Fruit fly (Drosophila melanogaster) whole organism, prepupa: ENCODE measurements around the gene smp-30.

Source experiments
- CG10631 ChIP-seq: fragments of 200-800 bp; sonication (Bioruptor generic); optimal IDR thresholded peaks from 2 replicates; lab custom pipeline; 2016; ENCODE audit warnings: missing biosample characterization, missing genetic modification characterization
- CG10669 ChIP-seq: fragments of 200-800 bp; sonication (Bioruptor generic); optimal IDR thresholded peaks from 3 replicates; lab custom pipeline; 2018; ENCODE audit warnings: missing biosample characterization, mild to moderate bottlenecking, missing genetic modification characterization, moderate library complexity
- CG11294 ChIP-seq: fragments of 200-800 bp; sonication (Bioruptor generic); IDR thresholded peaks from 2 replicates; pipeline ENCODE4 v1.3.6; 2022; ENCODE audit warnings: missing biosample characterization, missing genetic modification characterization
- CG11762 ChIP-seq: fragments of 200-800 bp; sonication (Bioruptor generic); optimal IDR thresholded peaks from 3 replicates; lab custom pipeline; 2016; ENCODE audit warnings: missing biosample characterization, missing genetic modification characterization; ENCODE audit not compliant: insufficient read depth
- CG11902 ChIP-seq: fragments of 200-800 bp; sonication (Bioruptor generic); optimal IDR thresholded peaks from 3 replicates; lab custom pipeline; 2016; ENCODE audit warnings: missing biosample characterization, missing genetic modification characterization
- CG15336 ChIP-seq: fragments of 200-800 bp; sonication (Bioruptor generic); IDR thresholded peaks from 2 replicates; pipeline ENCODE4 v1.3.6; 2022; ENCODE audit warnings: missing biosample characterization, missing genetic modification characterization
- CG1621 ChIP-seq: fragments of 200-800 bp; sonication (Bioruptor generic); optimal IDR thresholded peaks from 3 replicates; lab custom pipeline; 2018; ENCODE audit warnings: missing biosample characterization, mild to moderate bottlenecking, missing genetic modification characterization
- CG16779 ChIP-seq: fragments of 200-800 bp; sonication (Bioruptor generic); optimal IDR thresholded peaks from 3 replicates; lab custom pipeline; 2017; ENCODE audit warnings: missing biosample characterization, mild to moderate bottlenecking, missing genetic modification characterization
- CG31627 ChIP-seq: fragments of 200-800 bp; sonication (Bioruptor generic); optimal IDR thresholded peaks from 3 replicates; lab custom pipeline; 2016; ENCODE audit warnings: missing biosample characterization, missing genetic modification characterization
- CG32006 ChIP-seq: fragments of 200-800 bp; sonication (Bioruptor generic); optimal IDR thresholded peaks from 3 replicates; lab custom pipeline; 2017; ENCODE audit warnings: missing biosample characterization, mild to moderate bottlenecking, missing genetic modification characterization
- CG3919 ChIP-seq: fragments of 200-800 bp; sonication (Bioruptor generic); optimal IDR thresholded peaks from 3 replicates; lab custom pipeline; 2016; ENCODE audit warnings: missing biosample characterization, missing genetic modification characterization
- CG4318 ChIP-seq: fragments of 200-800 bp; sonication (Bioruptor generic); optimal IDR thresholded peaks from 3 replicates; lab custom pipeline; 2017; ENCODE audit warnings: missing biosample characterization, mild to moderate bottlenecking, missing genetic modification characterization
- CG6808 ChIP-seq: fragments of 200-800 bp; sonication (Bioruptor generic); optimal IDR thresholded peaks from 3 replicates; lab custom pipeline; 2017; ENCODE audit warnings: missing biosample characterization, missing genetic modification characterization, mild to moderate bottlenecking, moderate library complexity, missing genetic modification reagents
- CG8632 ChIP-seq: fragments of 200-800 bp; sonication (Bioruptor generic); optimal IDR thresholded peaks from 3 replicates; lab custom pipeline; 2016; ENCODE audit warnings: missing biosample characterization, missing genetic modification characterization
- CG9139 ChIP-seq: fragments of 200-800 bp; sonication (Bioruptor generic); optimal IDR thresholded peaks from 3 replicates; lab custom pipeline; 2017; ENCODE audit warnings: missing biosample characterization, mild to moderate bottlenecking, missing genetic modification characterization
- Eip75B ChIP-seq: fragments of 200-800 bp; sonication (Bioruptor generic); optimal IDR thresholded peaks from 3 replicates; lab custom pipeline; 2016; ENCODE audit warnings: missing biosample characterization, missing genetic modification characterization
- Eip78C ChIP-seq: fragments of 200-800 bp; sonication (Bioruptor generic); peaks from one replicate; lab custom pipeline; 2016; ENCODE audit warnings: missing biosample characterization, missing genetic modification characterization
- Ets21C ChIP-seq: fragments of 200-800 bp; sonication (Bioruptor generic); optimal IDR thresholded peaks from 3 replicates; lab custom pipeline; 2016; ENCODE audit warnings: missing biosample characterization, missing genetic modification characterization
- Gug ChIP-seq: fragments of 200-800 bp; sonication (Bioruptor generic); IDR thresholded peaks from 2 replicates; pipeline ENCODE4 v1.3.6; 2022; ENCODE audit warnings: missing biosample characterization, missing genetic modification characterization
- Hr38 ChIP-seq: sonication (Bioruptor generic); optimal IDR thresholded peaks from 2 replicates; lab custom pipeline; 2016; ENCODE audit warnings: missing biosample characterization, missing genetic modification characterization
- Hr39 ChIP-seq: fragments of 200-800 bp; sonication (Bioruptor generic); optimal IDR thresholded peaks from 2 replicates; lab custom pipeline; 2016; ENCODE audit warnings: missing biosample characterization, missing genetic modification characterization
- Hr4 ChIP-seq: fragments of 200-800 bp; sonication (Bioruptor generic); optimal IDR thresholded peaks from 3 replicates; lab custom pipeline; 2016; ENCODE audit warnings: missing biosample characterization, missing genetic modification characterization
- Lpt ChIP-seq: fragments of 200-800 bp; sonication (Bioruptor generic); optimal IDR thresholded peaks from 3 replicates; lab custom pipeline; 2016; ENCODE audit warnings: missing biosample characterization, missing genetic modification characterization
- Met ChIP-seq: fragments of 200-800 bp; sonication (Bioruptor generic); optimal IDR thresholded peaks from 3 replicates; lab custom pipeline; 2016; ENCODE audit warnings: missing biosample characterization, missing genetic modification characterization
- Smox ChIP-seq: fragments of 200-800 bp; sonication (Bioruptor generic); optimal IDR thresholded peaks from 3 replicates; lab custom pipeline; 2016; ENCODE audit warnings: missing biosample characterization, missing genetic modification characterization
- Sox15 ChIP-seq: fragments of 200-800 bp; sonication (Bioruptor generic); optimal IDR thresholded peaks from 3 replicates; lab custom pipeline; 2016; ENCODE audit warnings: missing biosample characterization, missing genetic modification characterization
- achi ChIP-seq: fragments of 200-800 bp; sonication (Bioruptor generic); optimal IDR thresholded peaks from 3 replicates; lab custom pipeline; 2016; ENCODE audit warnings: missing biosample characterization, missing genetic modification characterization
- acj6 ChIP-seq: fragments of 200-800 bp; sonication (Bioruptor generic); optimal IDR thresholded peaks from 3 replicates; lab custom pipeline; 2016; ENCODE audit warnings: missing biosample characterization, missing genetic modification characterization
- cyc ChIP-seq: fragments of 200-800 bp; sonication (Bioruptor generic); optimal IDR thresholded peaks from 3 replicates; lab custom pipeline; 2016; ENCODE audit warnings: missing biosample characterization, missing genetic modification characterization
- dac ChIP-seq: fragments of 200-800 bp; sonication (Bioruptor generic); optimal IDR thresholded peaks from 2 replicates; lab custom pipeline; 2017; ENCODE audit warnings: missing biosample characterization, mild to moderate bottlenecking, missing genetic modification characterization
- dsx ChIP-seq: fragments of 200-800 bp; optimal IDR thresholded peaks from 3 replicates; lab custom pipeline; 2019; ENCODE audit warnings: missing biosample characterization, mild to moderate bottlenecking, missing genetic modification characterization, moderate library complexity; ENCODE audit not compliant: poor library complexity, severe bottlenecking
- fd59A ChIP-seq: fragments of 200-800 bp; sonication (Bioruptor generic); optimal IDR thresholded peaks from 2 replicates; lab custom pipeline; 2017; ENCODE audit warnings: missing biosample characterization, mild to moderate bottlenecking, missing genetic modification characterization, missing genetic modification reagents
- fd85E ChIP-seq: fragments of 200-800 bp; sonication (Bioruptor generic); optimal IDR thresholded peaks from 3 replicates; lab custom pipeline; 2016; ENCODE audit warnings: missing biosample characterization, missing genetic modification characterization
- fkh ChIP-seq: fragments of 200-800 bp; sonication (Bioruptor generic); optimal IDR thresholded peaks from 3 replicates; lab custom pipeline; 2017; ENCODE audit warnings: missing biosample characterization, mild to moderate bottlenecking, missing genetic modification characterization, moderate library complexity
- lz ChIP-seq: fragments of 200-800 bp; sonication (Bioruptor generic); optimal IDR thresholded peaks from 3 replicates; lab custom pipeline; 2016; ENCODE audit warnings: missing biosample characterization, missing genetic modification characterization
- net ChIP-seq: fragments of 200-800 bp; sonication (Bioruptor generic); optimal IDR thresholded peaks from 3 replicates; lab custom pipeline; 2016; ENCODE audit warnings: missing biosample characterization, missing genetic modification characterization
- pdm3 ChIP-seq: fragments of 200-800 bp; sonication (Bioruptor generic); optimal IDR thresholded peaks from 3 replicates; lab custom pipeline; 2016; ENCODE audit warnings: missing biosample characterization, missing genetic modification characterization
- salr ChIP-seq, 2 experiments: fragments of 200-800 bp; sonication (Bioruptor generic); optimal IDR thresholded peaks; 3 replicates each; lab custom pipeline; 2016 to 2018; ENCODE audit warnings: missing biosample characterization in 2 of 2, missing genetic modification characterization in 2 of 2, mild to moderate bottlenecking in 1 of 2
- svp ChIP-seq: fragments of 200-800 bp; sonication (Bioruptor generic); peaks from one replicate; lab custom pipeline; 2016; ENCODE audit warnings: missing biosample characterization, missing genetic modification characterization
- topi ChIP-seq: fragments of 200-800 bp; sonication (Bioruptor generic); optimal IDR thresholded peaks from 3 replicates; lab custom pipeline; 2016; ENCODE audit warnings: missing biosample characterization, missing genetic modification characterization
- vri ChIP-seq: fragments of 200-800 bp; sonication (Bioruptor generic); optimal IDR thresholded peaks from 3 replicates; lab custom pipeline; 2016; ENCODE audit warnings: missing biosample characterization, mild to moderate bottlenecking, missing genetic modification characterization

Gene smp-30

dm6 chr3R:14728713-14729685 is 22.0 kb downstream of the smp-30 start (continued):
- peak; percentile 32 for TF ChIP-seq CG31627 (GFP tag; lab: Kevin White, UChicago)
- peak; percentile 59 for TF ChIP-seq Met
- TF ChIP-seq CG11294 (GFP tag; lab: Robert Waterston, UW), result 0 out of 2 replicates have a peak, but pooled peaks have one; percentile 13
- TF ChIP-seq vri (GFP tag; lab: Kevin White, UChicago), result peak; percentile 65
- TF ChIP-seq dac (GFP tag; lab: Kevin White, UChicago), result no peak
- no peak for TF ChIP-seq Ets21C (GFP tag; lab: Kevin White, UChicago)
- peak in 1 of 2 experiments; percentile 58 for TF ChIP-seq salr (GFP tag; optimal IDR thresholded peaks at IDR 0.05; lab: Kevin White, UChicago)
- TF ChIP-seq Hr39 (GFP tag; lab: Kevin White, UChicago), result no peak
- peak; percentile 62 for TF ChIP-seq CG11762 (GFP tag; lab: Kevin White, UChicago)
- peak; percentile 81 for TF ChIP-seq CG8632 (GFP tag; lab: Kevin White, UChicago)

- TF ChIP-seq Sox15 (GFP tag; lab: Kevin White, UChicago) (no peak), fd85E (GFP tag; lab: Kevin White, UChicago) (peak; percentile 41), Gug (GFP tag; lab: Robert Waterston, UW) (no peak), CG16779 (tag; lab: Kevin White, UChicago) (no peak), pdm3 (GFP tag; lab: Kevin White, UChicago) (no peak)
Measured at dm6 chr3R:14724501-14724859, 26.6 kb downstream of the smp-30 start.

dm6 chr3R:14723671-14724500 is 27.2 kb downstream of the smp-30 start, which contains the start of gene kibra:
Gene kibra, minus strand, starts transcription at chr3R:14724261.
- TF ChIP-seq CG6808 (GFP tag; lab: Kevin White, UChicago), result no peak
- TF ChIP-seq CG11902 (GFP tag; lab: Kevin White, UChicago), result peak; percentile 62
- peak; percentile 53 for TF ChIP-seq Ets21C (GFP tag; lab: Kevin White, UChicago)
- no peak for TF ChIP-seq fd85E (GFP tag; lab: Kevin White, UChicago)
- no peak for TF ChIP-seq Lpt (GFP tag; lab: Kevin White, UChicago)
- TF ChIP-seq cyc (GFP tag; lab: Kevin White, UChicago), result peak; percentile 78
- TF ChIP-seq Eip75B (GFP tag; lab: Kevin White, UChicago), result peak; percentile 37
- TF ChIP-seq lz (GFP tag; lab: Kevin White, UChicago), result peak; percentile 65
- peak; percentile 55 for TF ChIP-seq Hr4 (GFP tag; lab: Kevin White, UChicago)
- TF ChIP-seq salr (GFP tag; optimal IDR thresholded peaks at IDR 0.05; lab: Kevin White, UChicago), result no peak
- TF ChIP-seq CG10631, result peak; percentile 52
- TF ChIP-seq Eip78C (GFP tag; lab: Kevin White, UChicago), result peak; percentile 76
- peak; percentile 78 for TF ChIP-seq Hr39 (GFP tag; lab: Kevin White, UChicago)
- TF ChIP-seq acj6 (GFP tag; lab: Kevin White, UChicago), result peak; percentile 44
- TF ChIP-seq CG9139 (GFP tag; lab: Kevin White, UChicago), result peak; percentile 33
- peak; percentile 43 for TF ChIP-seq Sox15 (GFP tag; lab: Kevin White, UChicago)
- TF ChIP-seq Smox (GFP tag; lab: Kevin White, UChicago), result peak; percentile 39
- TF ChIP-seq net (GFP tag; lab: Kevin White, UChicago), result peak; percentile 2
- peak; percentile 46 for TF ChIP-seq topi (GFP tag; lab: Kevin White, UChicago)
- TF ChIP-seq CG3919 (GFP tag; lab: Kevin White, UChicago), result peak; percentile 63
- TF ChIP-seq CG8632 (GFP tag; lab: Kevin White, UChicago), result no peak
- no peak for TF ChIP-seq CG15336 (GFP tag; lab: Robert Waterston, UW)
- no peak for TF ChIP-seq CG11294 (GFP tag; lab: Robert Waterston, UW)
- peak; percentile 23 for TF ChIP-seq CG10669
- peak; percentile 79 for TF ChIP-seq svp (GFP tag; lab: Kevin White, UChicago)
- peak; percentile 81 for TF ChIP-seq vri (GFP tag; lab: Kevin White, UChicago)
- no peak for TF ChIP-seq Hr38
- no peak for TF ChIP-seq fd59A (GFP tag; lab: Kevin White, UChicago)
- peak; percentile 53 for TF ChIP-seq pdm3 (GFP tag; lab: Kevin White, UChicago)
- peak; percentile 6 for TF ChIP-seq achi
- TF ChIP-seq Met, result peak; percentile 41
- peak; percentile 67 for TF ChIP-seq CG31627 (GFP tag; lab: Kevin White, UChicago)
- TF ChIP-seq fkh (GFP tag; lab: Kevin White, UChicago), result peak; percentile 98
- TF ChIP-seq CG1621 (tag; lab: Kevin White, UChicago), result peak; percentile 67
- TF ChIP-seq CG11762 (GFP tag; lab: Kevin White, UChicago), result peak; percentile 41
- TF ChIP-seq dsx (GFP tag; lab: Kevin White, UChicago), result peak; percentile 33
- TF ChIP-seq CG4318, result no peak
- peak; percentile 36 for TF ChIP-seq CG32006 (GFP tag; lab: Kevin White, UChicago)
